Worm (Caenorhabditis elegans): ENCODE measurements around the gene vps-41.
A peak's percentile ranks its signal among the peaks of the same experiment; 100 is the strongest.

DNA sequence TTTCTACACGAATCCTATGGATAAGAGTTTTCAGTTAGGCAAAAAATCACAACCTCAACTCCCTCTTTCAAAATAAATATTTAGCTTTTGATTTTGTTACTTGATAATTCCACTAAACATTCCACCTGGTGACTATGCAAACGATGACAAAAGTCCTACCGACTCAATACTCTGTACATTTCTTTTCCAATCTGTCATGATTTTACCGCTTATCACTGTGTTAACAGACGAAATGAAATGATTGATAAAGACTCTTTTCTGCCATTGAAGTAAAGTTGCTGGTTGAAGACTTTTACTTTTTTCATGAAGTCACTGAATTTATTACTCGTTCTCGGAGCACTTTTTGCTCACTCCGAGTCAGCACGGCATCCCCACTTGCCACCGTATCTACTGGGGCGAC, 45.6 kb downstream of the vps-41 start, which contains the start of gene C26B9.5:
- TF ChIP-seq ceh-16 (tag; optimal IDR thresholded peaks at IDR 0.05) (no peak), ceh-82 (tag; optimal IDR thresholded peaks at IDR 0.05) (no peak), snpc-4 (tag; optimal IDR thresholded peaks at IDR 0.05) (no peak), egl-27 (tag; optimal IDR thresholded peaks at IDR 0.05) (no peak), ztf-11 (tag; optimal IDR thresholded peaks at IDR 0.05) (no peak), nhr-10 (tag; optimal IDR thresholded peaks at IDR 0.05) (no peak), lin-11 (tag; optimal IDR thresholded peaks at IDR 0.05) (no peak), ztf-4 (tag; optimal IDR thresholded peaks at IDR 0.05) (no peak), gmeb-1 (tag; optimal IDR thresholded peaks at IDR 0.05) (no peak), lsy-2 (tag; optimal IDR thresholded peaks at IDR 0.05) (no peak), mdl-1 (tag; optimal IDR thresholded peaks at IDR 0.05) (no peak), fos-1 (tag; optimal IDR thresholded peaks at IDR 0.05) (peak; percentile 86), nhr-12 (tag; optimal IDR thresholded peaks at IDR 0.05) (no peak)

Data from whole organism, L2 larva.